Fruit fly (Drosophila melanogaster) whole organism: ENCODE measurements around the gene Hnf4.

Source experiments
- pan ChIP-seq: fragments of >200 bp; optimal IDR thresholded peaks from 2 replicates; lab custom pipeline; 2017
- psq ChIP-seq: fragments of >200 bp; optimal IDR thresholded peaks from 2 replicates; lab custom pipeline; 2017
- usp ChIP-seq: fragments of >200 bp; optimal IDR thresholded peaks from 2 replicates; lab custom pipeline; 2017; ENCODE audit warnings: missing biosample characterization, missing genetic modification characterization, mixed read lengths

dm6 chr2L:8707522-8707921, 1.9 kb downstream of the Hnf4 start:
- TF ChIP-seq pan (lab: Kevin White, UChicago) (no peak), usp (GFP tag; lab: Kevin White, UChicago) (no peak), psq (lab: Kevin White, UChicago) (no peak)
